Worm (Caenorhabditis elegans) whole organism, young adult: ENCODE results near the gene nxf-1.

Experiments
- D2030.7 ChIP-seq: fragments of 200-800 bp; sonication (Bioruptor generic); IDR thresholded peaks from 2 replicates; pipeline ENCODE4 v1.3.6; 2022; ENCODE audit warnings: missing genetic modification reagents, missing genetic modification characterization, missing compliant biosample characterization
- F33H1.4 ChIP-seq: fragments of 200-800 bp; sonication (Bioruptor generic); IDR thresholded peaks from 2 replicates; pipeline ENCODE4 v1.3.6; 2022; ENCODE audit warnings: missing genetic modification reagents, missing genetic modification characterization, missing compliant biosample characterization
- Y79H2A.3 ChIP-seq: fragments of 200-800 bp; sonication (Bioruptor generic); conservative IDR thresholded peaks from 2 replicates; pipeline ENCODE4 v1.3.6; 2022; ENCODE audit warnings: missing genetic modification reagents, missing genetic modification characterization, missing compliant biosample characterization
- hsf-1 ChIP-seq: fragments of 200-800 bp; sonication (Bioruptor generic); IDR thresholded peaks from 2 replicates; pipeline ENCODE4 v1.3.6; 2022; ENCODE audit warnings: missing genetic modification reagents, missing genetic modification characterization, missing compliant biosample characterization
- lir-1 ChIP-seq: fragments of 200-800 bp; sonication (Bioruptor generic); conservative IDR thresholded peaks from 2 replicates; pipeline ENCODE4 v1.3.6; 2022; ENCODE audit warnings: missing genetic modification reagents, missing genetic modification characterization, missing compliant biosample characterization
- snpc-4 ChIP-seq, 5 experiments: fragments of 150-350 bp in 1 of 5; sonication (generic microtip) in 4 of 5; optimal IDR thresholded peaks; 2 replicates each; lab custom pipeline; 2014 to 2018; ENCODE audit warnings: missing genetic modification characterization in 5 of 5, missing biosample characterization in 3 of 5, antibody characterized with exemption in 2 of 5, mild to moderate bottlenecking in 2 of 5, missing compliant biosample characterization in 2 of 5, missing genotype in 2 of 5, moderate library complexity in 2 of 5, missing genetic modification reagents in 1 of 5

DNA sequence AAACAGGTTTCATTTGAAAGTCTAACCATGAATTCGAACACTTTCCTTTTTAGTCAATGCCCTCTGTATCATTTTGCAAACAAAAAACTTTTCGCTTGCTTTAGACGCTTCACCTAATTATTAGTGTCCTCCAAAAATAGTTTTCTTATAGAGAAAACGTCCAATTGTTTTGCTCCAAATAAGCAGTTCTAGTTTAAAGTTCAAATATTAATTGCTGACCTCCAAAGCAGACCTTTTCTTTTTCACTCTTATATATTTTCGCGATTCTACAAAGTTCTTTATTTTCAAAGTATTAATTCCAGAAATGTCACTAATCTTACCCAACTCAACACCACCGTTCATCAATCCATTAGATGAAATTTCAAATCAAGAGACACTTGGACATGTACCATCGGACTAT, 6.0 kb downstream of the nxf-1 start, which contains the start of gene gnrr-2:
- no peak for TF ChIP-seq lir-1
- TF ChIP-seq Y79H2A.3 (GFP tag; lab: Robert Waterston, UW), result no peak
- TF ChIP-seq D2030.7 (GFP tag; lab: Robert Waterston, UW), result no peak
- TF ChIP-seq hsf-1 (GFP tag; lab: Robert Waterston, UW), result no peak
- TF ChIP-seq F33H1.4 (GFP tag; lab: Robert Waterston, UW), result no peak
- no peak for TF ChIP-seq snpc-4 (GFP tag; optimal IDR thresholded peaks at IDR 0.05; lab: Kevin White, UChicago)
- TF ChIP-seq snpc-4 (tag; optimal IDR thresholded peaks at IDR 0.05; lab: Kevin White, UChicago), result no peak
